Worm (Caenorhabditis elegans) whole organism, young adult: ENCODE measurements around the gene B0228.1.
A peak's percentile ranks its signal among the peaks of the same experiment; 100 is the strongest.

Source experiments
- B0261.1 ChIP-seq: sonication (generic microtip); optimal IDR thresholded peaks from 2 replicates; lab custom pipeline; 2016; ENCODE audit warnings: mild to moderate bottlenecking, missing genetic modification characterization, moderate library complexity, missing compliant biosample characterization
- D2030.7 ChIP-seq: fragments of 200-800 bp; sonication (Bioruptor generic); IDR thresholded peaks from 2 replicates; pipeline ENCODE4 v1.3.6; 2022; ENCODE audit warnings: missing genetic modification reagents, missing genetic modification characterization, missing compliant biosample characterization
- F10E7.11 ChIP-seq: sonication (generic microtip); optimal IDR thresholded peaks from 2 replicates; lab custom pipeline; 2017; ENCODE audit warnings: mild to moderate bottlenecking, missing genetic modification characterization, moderate library complexity, missing compliant biosample characterization
- F23B12.7 ChIP-seq: sonication (generic microtip); optimal IDR thresholded peaks from 2 replicates; lab custom pipeline; 2017; ENCODE audit warnings: missing genetic modification characterization, mild to moderate bottlenecking, missing compliant biosample characterization, antibody characterized with exemption, moderate library complexity; ENCODE audit not compliant: insufficient read depth
- F37B4.10 ChIP-seq: fragments of 200-800 bp; sonication (Bioruptor generic); IDR thresholded peaks from 2 replicates; pipeline ENCODE4 v1.3.6; 2022; ENCODE audit warnings: missing genetic modification characterization, missing compliant biosample characterization
- F52B5.7 ChIP-seq: sonication (generic microtip); optimal IDR thresholded peaks from 2 replicates; lab custom pipeline; 2016; ENCODE audit warnings: mild to moderate bottlenecking, missing genetic modification characterization, missing compliant biosample characterization
- K11D2.4 ChIP-seq: fragments of 200-800 bp; sonication (Bioruptor generic); IDR thresholded peaks from 2 replicates; pipeline ENCODE4 v1.3.6; 2022; ENCODE audit warnings: missing genetic modification reagents, missing genetic modification characterization, missing compliant biosample characterization
- Y53F4B.3 ChIP-seq: fragments of 200-800 bp; sonication (Bioruptor generic); IDR thresholded peaks from 2 replicates; pipeline ENCODE4 v1.3.6; 2022; ENCODE audit warnings: missing genetic modification reagents, missing genetic modification characterization, missing compliant biosample characterization
- Y56A3A.18 ChIP-seq: fragments of 200-800 bp; sonication (Bioruptor generic); IDR thresholded peaks from 2 replicates; pipeline ENCODE4 v1.3.6; 2022; ENCODE audit warnings: missing genetic modification reagents, missing genetic modification characterization, missing compliant biosample characterization
- Y67H2A.10 ChIP-seq: fragments of 200-800 bp; sonication (Bioruptor generic); conservative IDR thresholded peaks from 2 replicates; pipeline ENCODE4 v1.3.6; 2022; ENCODE audit warnings: missing genetic modification reagents, missing genetic modification characterization, missing compliant biosample characterization
- aptf-2 ChIP-seq: fragments of 200-800 bp; sonication (Bioruptor generic); conservative IDR thresholded peaks from 2 replicates; pipeline ENCODE4 v1.3.6; 2022; ENCODE audit warnings: missing genetic modification reagents, missing genetic modification characterization, missing compliant biosample characterization
- athp-1 ChIP-seq: sonication (generic microtip); optimal IDR thresholded peaks from 2 replicates; lab custom pipeline; 2017; ENCODE audit warnings: mild to moderate bottlenecking, missing genetic modification characterization, missing compliant biosample characterization
- attf-5 ChIP-seq: fragments of 200-800 bp; sonication (Bioruptor generic); optimal IDR thresholded peaks from 2 replicates; lab custom pipeline; 2018; ENCODE audit warnings: mild to moderate bottlenecking, missing genetic modification characterization, missing compliant biosample characterization
- ceh-100 ChIP-seq: fragments of 200-800 bp; sonication (Bioruptor generic); IDR thresholded peaks from 2 replicates; pipeline ENCODE4 v1.3.6; 2022; ENCODE audit warnings: missing genetic modification reagents, missing genetic modification characterization, missing compliant biosample characterization
- ceh-91 ChIP-seq: fragments of 200-800 bp; sonication (Bioruptor generic); IDR thresholded peaks from 2 replicates; pipeline ENCODE4 v1.3.6; 2022; ENCODE audit warnings: missing genetic modification reagents, missing genetic modification characterization, missing compliant biosample characterization
- die-1 ChIP-seq: sonication (generic microtip); optimal IDR thresholded peaks from 2 replicates; lab custom pipeline; 2016; ENCODE audit warnings: missing genotype, mild to moderate bottlenecking, missing genetic modification characterization, missing compliant biosample characterization
- dox-1 ChIP-seq: fragments of 200-800 bp; sonication (Bioruptor generic); IDR thresholded peaks from 2 replicates; pipeline ENCODE4 v1.3.6; 2022; ENCODE audit warnings: missing genetic modification reagents, missing genetic modification characterization, missing compliant biosample characterization
- dpl-1 ChIP-seq: fragments of 150-350 bp; optimal IDR thresholded peaks from 2 replicates; lab custom pipeline; 2014; ENCODE audit warnings: missing biosample characterization, missing genetic modification reagents, missing genetic modification characterization
- efl-1 ChIP-seq: fragments of 150-350 bp; optimal IDR thresholded peaks from 2 replicates; lab custom pipeline; 2014; ENCODE audit warnings: missing biosample characterization, missing genetic modification reagents, missing genetic modification characterization
- egl-44 ChIP-seq: fragments of 200-800 bp; sonication (Bioruptor generic); IDR thresholded peaks from 2 replicates; pipeline ENCODE4 v1.3.6; 2022; ENCODE audit warnings: missing genetic modification reagents, missing genetic modification characterization, missing compliant biosample characterization
- hmg-1.2 ChIP-seq: fragments of 200-800 bp; sonication (Bioruptor generic); IDR thresholded peaks from 2 replicates; pipeline ENCODE4 v1.3.6; 2022; ENCODE audit warnings: missing genetic modification reagents, missing genetic modification characterization, missing compliant biosample characterization
- hmg-20 ChIP-seq: fragments of 200-800 bp; sonication (Bioruptor generic); IDR thresholded peaks from 2 replicates; pipeline ENCODE4 v1.3.6; 2022; ENCODE audit warnings: missing genetic modification reagents, missing genetic modification characterization, missing compliant biosample characterization
- hrde-1 ChIP-seq: sonication (generic microtip); optimal IDR thresholded peaks from 2 replicates; lab custom pipeline; 2016; ENCODE audit warnings: missing genetic modification characterization, mild to moderate bottlenecking, missing compliant biosample characterization, moderate library complexity, missing genotype, missing genetic modification reagents, borderline replicate concordance
- let-526 ChIP-seq: fragments of 200-800 bp; sonication (Bioruptor generic); IDR thresholded peaks from 2 replicates; pipeline ENCODE4 v1.3.6; 2022; ENCODE audit warnings: missing genetic modification reagents, missing genetic modification characterization, missing compliant biosample characterization
- let-607 ChIP-seq, 2 experiments: fragments of 200-800 bp in 1 of 2; sonication (Bioruptor generic) in 1 of 2; sonication (generic microtip) in 1 of 2; optimal IDR thresholded peaks; 2 replicates each; lab custom pipeline; 2016 to 2018; ENCODE audit warnings: mild to moderate bottlenecking in 2 of 2, missing compliant biosample characterization in 2 of 2, missing genetic modification characterization in 2 of 2, moderate library complexity in 2 of 2, missing genotype in 1 of 2
- lin-26 ChIP-seq: fragments of 200-800 bp; sonication (Bioruptor generic); IDR thresholded peaks from 2 replicates; pipeline ENCODE4 v1.3.6; 2022; ENCODE audit warnings: missing genetic modification reagents, missing genetic modification characterization, missing compliant biosample characterization
- lin-35 ChIP-seq, 3 experiments: fragments of 150-350 bp in 2 of 3; sonication (generic microtip) in 1 of 3; optimal IDR thresholded peaks; 2 replicates each; lab custom pipeline; 2014 to 2018; ENCODE audit warnings: missing biosample characterization in 3 of 3, missing genetic modification characterization in 3 of 3, missing genetic modification reagents in 3 of 3
- lin-40 ChIP-seq: sonication (generic microtip); optimal IDR thresholded peaks from 2 replicates; lab custom pipeline; 2016; ENCODE audit warnings: missing genetic modification characterization, mild to moderate bottlenecking, missing compliant biosample characterization, missing genotype, missing genetic modification reagents
- lin-54 ChIP-seq: fragments of 200-800 bp; sonication (Bioruptor generic); optimal IDR thresholded peaks from 2 replicates; lab custom pipeline; 2018; ENCODE audit warnings: mild to moderate bottlenecking, missing genetic modification characterization, missing compliant biosample characterization
- lir-1 ChIP-seq: fragments of 200-800 bp; sonication (Bioruptor generic); conservative IDR thresholded peaks from 2 replicates; pipeline ENCODE4 v1.3.6; 2022; ENCODE audit warnings: missing genetic modification reagents, missing genetic modification characterization, missing compliant biosample characterization
- lsl-1 ChIP-seq: fragments of 200-800 bp; sonication (Bioruptor generic); optimal IDR thresholded peaks from 2 replicates; lab custom pipeline; 2018; ENCODE audit warnings: mild to moderate bottlenecking, missing genetic modification characterization, moderate library complexity, missing compliant biosample characterization
- madf-3 ChIP-seq: fragments of 200-800 bp; sonication (Bioruptor generic); IDR thresholded peaks from 2 replicates; pipeline ENCODE4 v1.3.6; 2022; ENCODE audit warnings: missing genetic modification reagents, missing genetic modification characterization, missing compliant biosample characterization
- madf-6 ChIP-seq: fragments of 200-800 bp; sonication (Bioruptor generic); IDR thresholded peaks from 2 replicates; pipeline ENCODE4 v1.3.6; 2022; ENCODE audit warnings: missing genetic modification reagents, missing genetic modification characterization, missing compliant biosample characterization
- madf-8 ChIP-seq: fragments of 200-800 bp; sonication (Bioruptor generic); conservative IDR thresholded peaks from 2 replicates; pipeline ENCODE4 v1.3.6; 2022; ENCODE audit warnings: missing genetic modification reagents, missing genetic modification characterization, missing compliant biosample characterization
- mcd-1 ChIP-seq: fragments of 200-800 bp; sonication (Bioruptor generic); IDR thresholded peaks from 2 replicates; pipeline ENCODE4 v1.3.6; 2022; ENCODE audit warnings: missing genetic modification reagents, missing genetic modification characterization, missing compliant biosample characterization
- pha-4 ChIP-seq: fragments of 150-350 bp; sonication (generic microtip); optimal IDR thresholded peaks from 2 replicates; lab custom pipeline; 2014; ENCODE audit warnings: missing biosample characterization, missing genetic modification reagents, missing genetic modification characterization
- sea-2 ChIP-seq: fragments of 200-800 bp; sonication (Bioruptor generic); IDR thresholded peaks from 2 replicates; pipeline ENCODE4 v1.3.6; 2022; ENCODE audit warnings: missing genetic modification characterization, missing compliant biosample characterization
- tlf-1 ChIP-seq: fragments of 200-800 bp; sonication (Bioruptor generic); optimal IDR thresholded peaks from 2 replicates; lab custom pipeline; 2018; ENCODE audit warnings: mild to moderate bottlenecking, missing genetic modification characterization, missing compliant biosample characterization
- xnd-1 ChIP-seq: sonication (generic microtip); optimal IDR thresholded peaks from 2 replicates; lab custom pipeline; 2016; ENCODE audit warnings: missing genotype, missing genetic modification reagents, missing genetic modification characterization, missing compliant biosample characterization
- zim-3 ChIP-seq: sonication (generic microtip); optimal IDR thresholded peaks from 2 replicates; lab custom pipeline; 2017; ENCODE audit warnings: mild to moderate bottlenecking, missing genetic modification characterization, moderate library complexity, missing compliant biosample characterization
- ztf-25 ChIP-seq: fragments of 200-800 bp; sonication (Bioruptor generic); IDR thresholded peaks from 2 replicates; pipeline ENCODE4 v1.3.6; 2022; ENCODE audit warnings: missing genetic modification reagents, missing genetic modification characterization, missing compliant biosample characterization
- ztf-26 ChIP-seq: sonication (generic microtip); optimal IDR thresholded peaks from 2 replicates; lab custom pipeline; 2017; ENCODE audit warnings: missing genetic modification characterization, missing compliant biosample characterization
- ztf-28 ChIP-seq: fragments of 200-800 bp; sonication (Bioruptor generic); IDR thresholded peaks from 2 replicates; pipeline ENCODE4 v1.3.6; 2022; ENCODE audit warnings: missing genetic modification reagents, missing genetic modification characterization, missing compliant biosample characterization

Gene B0228.1

ce11 chrII:7777320-7777978, 22.3 kb downstream of the B0228.1 start, which contains the start of gene mthf-1 (continued):
- TF ChIP-seq let-607 (tag; optimal IDR thresholded peaks at IDR 0.05; lab: Kevin White, UChicago) (peak in 1 of 2 experiments; percentile 13), ztf-25 (no peak), K11D2.4 (GFP tag; lab: Robert Waterston, UW) (0 out of 2 replicates have a peak, but pooled peaks have one; percentile 41), ztf-28 (GFP tag; lab: Robert Waterston, UW) (no peak), pha-4 (tag; lab: Kevin White, UChicago) (no peak), egl-44 (GFP tag; lab: Robert Waterston, UW) (no peak), lin-35 (GFP tag; optimal IDR thresholded peaks at IDR 0.05; lab: Kevin White, UChicago) (peak in 1 of 3 experiments; percentile 41), B0261.1 (tag; lab: Kevin White, UChicago) (no peak), efl-1 (GFP tag; lab: Kevin White, UChicago) (no peak)
- TF ChIP-seq, all 124 proteins: peak for 7

DNA sequence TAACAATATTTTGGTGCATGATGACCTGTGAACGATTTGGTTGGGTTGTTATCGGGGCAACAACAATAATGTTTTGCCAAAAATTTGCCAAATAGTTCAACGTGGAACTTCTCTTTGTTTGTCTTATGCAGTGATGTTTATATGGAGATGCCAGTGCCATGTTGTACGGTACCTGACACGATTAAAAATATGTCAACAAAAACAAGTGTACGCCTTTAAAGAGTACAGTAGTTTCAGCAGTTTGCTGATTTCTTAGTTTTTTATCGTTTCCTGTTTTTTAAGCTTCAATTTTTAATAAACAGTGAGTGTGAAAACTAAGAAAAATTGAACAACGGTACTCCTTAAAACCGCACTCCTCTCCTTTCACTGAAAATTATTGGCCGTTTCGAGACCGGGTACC, 23.1 kb downstream of the B0228.1 start:
- 0 out of 2 replicates have a peak, but pooled peaks have one; percentile 51 for TF ChIP-seq Y56A3A.18
- no peak for TF ChIP-seq dox-1

DNA sequence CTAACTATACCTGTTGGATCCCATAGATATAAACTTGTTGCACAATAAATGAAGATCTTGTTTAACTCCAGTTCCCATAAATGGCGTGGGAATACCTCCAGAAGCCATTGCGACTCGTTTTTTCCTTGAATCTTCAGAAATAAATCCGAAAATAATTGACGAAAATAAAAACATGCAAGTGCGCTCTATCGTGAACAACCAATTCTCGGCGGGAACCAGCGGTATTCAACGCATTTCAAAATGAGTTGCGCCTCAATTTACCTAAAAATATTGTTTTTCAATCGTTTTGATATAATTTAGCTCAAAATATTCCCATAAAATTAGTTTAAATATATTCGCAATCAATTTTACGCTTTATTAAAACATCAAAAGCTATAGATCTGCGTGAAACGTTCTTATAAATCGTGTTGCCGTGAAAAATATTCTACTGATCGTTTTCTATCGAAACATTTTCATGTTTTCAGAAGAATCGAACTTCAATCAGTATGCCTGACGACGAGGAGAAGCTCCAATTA, 26.0 kb downstream of the B0228.1 start, which contains the start of the genes snpc-1.1 and spdl-1:
Gene snpc-1.1 (minus strand): TSS at position 200 of the 515 bp plus-strand sequence.
Gene spdl-1 (plus strand): TSS at position 465 of the 515 bp plus-strand sequence.
- TF ChIP-seq D2030.7 (GFP tag; lab: Robert Waterston, UW) (0 out of 2 replicates have a peak, but pooled peaks have one; percentile 21), hmg-1.2 (GFP tag; lab: Robert Waterston, UW) (peak; percentile 21; the same call in 1 of the 2 replicates), lin-35 (GFP tag; optimal IDR thresholded peaks at IDR 0.05; lab: Kevin White, UChicago) (peak in 1 of 3 experiments; percentile 53), athp-1 (tag; lab: Kevin White, UChicago) (no peak), madf-8 (GFP tag; lab: Robert Waterston, UW) (0 out of 2 replicates have a peak, but pooled peaks have one; percentile 41), lin-54 (GFP tag; lab: Kevin White, UChicago) (peak; percentile 33), zim-3 (tag; lab: Kevin White, UChicago) (no peak), lin-26 (GFP tag; lab: Robert Waterston, UW) (no peak), dpl-1 (peak; percentile 72), ztf-26 (no peak), Y67H2A.10 (GFP tag; lab: Robert Waterston, UW) (no peak), aptf-2 (GFP tag; lab: Robert Waterston, UW) (no peak), attf-5 (no peak), F23B12.7 (tag; lab: Kevin White, UChicago) (peak; percentile 36), dox-1 (peak; percentile 45; the same call in 1 of the 2 replicates), efl-1 (GFP tag; lab: Kevin White, UChicago) (peak; percentile 88), lsl-1 (peak; percentile 29), F37B4.10 (GFP tag; lab: Robert Waterston, UW) (no peak), ceh-91 (GFP tag; lab: Robert Waterston, UW) (0 out of 2 replicates have a peak, but pooled peaks have one; percentile 30), hrde-1 (tag; lab: Kevin White, UChicago) (no peak), let-526 (GFP tag; lab: Robert Waterston, UW) (no peak), lir-1 (GFP tag; lab: Robert Waterston, UW) (no peak), ceh-100 (no peak), F10E7.11 (no peak), die-1 (no peak), madf-6 (GFP tag; lab: Robert Waterston, UW) (peak; percentile 46; the same call in 1 of the 2 replicates), F52B5.7 (tag; lab: Kevin White, UChicago) (no peak), hmg-20 (no peak), sea-2 (GFP tag; lab: Robert Waterston, UW) (no peak), Y53F4B.3 (GFP tag; lab: Robert Waterston, UW) (no peak), tlf-1 (GFP tag; lab: Kevin White, UChicago) (no peak), madf-3 (no peak), mcd-1 (GFP tag; lab: Robert Waterston, UW) (peak; percentile 79), xnd-1 (tag; lab: Kevin White, UChicago) (peak; percentile 2), lin-40 (tag; lab: Kevin White, UChicago) (no peak)
